Worm (Caenorhabditis elegans) whole organism, late embryonic: Measurements from ENCODE around the gene M05D6.3.

Experiments used
- ama-1 ChIP-seq: fragments of 150-350 bp; optimal IDR thresholded peaks from 2 replicates; lab custom pipeline; 2014
- ceh-2 ChIP-seq: sonication (generic microtip); optimal IDR thresholded peaks from 2 replicates; lab custom pipeline; 2016; ENCODE audit warnings: missing genotype, missing genetic modification characterization, missing compliant biosample characterization
- ceh-30 ChIP-seq: fragments of 150-350 bp; optimal IDR thresholded peaks from 2 replicates; lab custom pipeline; 2014; ENCODE audit warnings: missing biosample characterization, missing genetic modification characterization
- elt-2 ChIP-seq: sonication (generic microtip); optimal IDR thresholded peaks from 2 replicates; lab custom pipeline; 2016; ENCODE audit warnings: missing genetic modification reagents, missing genetic modification characterization, missing compliant biosample characterization
- fkh-10 ChIP-seq: fragments of 150-350 bp; optimal IDR thresholded peaks from 2 replicates; lab custom pipeline; 2014; ENCODE audit warnings: missing biosample characterization, missing genetic modification reagents, missing genetic modification characterization
- hlh-8 ChIP-seq: sonication (generic microtip); optimal IDR thresholded peaks from 2 replicates; lab custom pipeline; 2016; ENCODE audit warnings: missing genotype, missing genetic modification characterization, missing compliant biosample characterization
- nfya-1 ChIP-seq: sonication (generic microtip); optimal IDR thresholded peaks from 2 replicates; lab custom pipeline; 2017; ENCODE audit warnings: missing genetic modification characterization, mild to moderate bottlenecking, missing compliant biosample characterization, antibody characterized with exemption, moderate library complexity
- ref-2 ChIP-seq: sonication (generic microtip); optimal IDR thresholded peaks from 2 replicates; lab custom pipeline; 2016; ENCODE audit warnings: missing genetic modification characterization, missing compliant biosample characterization
- sox-2 ChIP-seq: fragments of 200-800 bp; sonication (Bioruptor generic); IDR thresholded peaks from 2 replicates; pipeline ENCODE4 v1.3.6; 2022; ENCODE audit warnings: missing genetic modification reagents, missing genetic modification characterization, missing compliant biosample characterization
- tbx-2 ChIP-seq: sonication (generic microtip); optimal IDR thresholded peaks from 2 replicates; lab custom pipeline; 2016; ENCODE audit warnings: missing genetic modification characterization, missing compliant biosample characterization

DNA sequence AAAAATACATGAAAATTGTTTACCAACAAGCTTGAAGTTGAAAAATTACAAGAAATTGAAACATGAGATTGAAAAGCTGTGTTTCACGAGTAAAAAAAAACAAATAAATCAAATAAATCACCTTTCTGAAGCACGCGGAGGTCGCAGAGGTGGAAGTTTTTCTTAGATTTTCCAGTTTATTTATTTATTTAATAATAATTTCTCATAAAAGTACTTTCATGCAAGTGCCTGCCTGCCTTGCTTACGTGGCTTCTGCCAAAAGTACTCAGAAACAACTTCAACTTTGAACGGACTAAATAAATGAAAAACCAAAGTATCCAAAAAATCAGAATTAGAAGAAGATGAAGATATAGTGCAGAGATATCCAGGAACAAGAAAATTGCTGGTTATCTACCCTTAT is 43.6 kb upstream of the M05D6.3 start, which contains the start of gene acp-2:
- no peak for TF ChIP-seq nfya-1 (tag; lab: Kevin White, UChicago)
- TF ChIP-seq ceh-30 (tag; lab: Kevin White, UChicago): no peak
- TF ChIP-seq elt-2 (tag; lab: Kevin White, UChicago): no peak
- no peak for TF ChIP-seq ama-1 (lab: Kevin White, UChicago)
- no peak for TF ChIP-seq ceh-2 (tag; lab: Kevin White, UChicago)
- TF ChIP-seq fkh-10: no peak
- TF ChIP-seq hlh-8: no peak
- no peak for TF ChIP-seq tbx-2 (tag; lab: Kevin White, UChicago)
- no peak for TF ChIP-seq ref-2 (tag; lab: Kevin White, UChicago)
- TF ChIP-seq sox-2 (GFP tag; lab: Robert Waterston, UW): no peak
